Fruit fly (Drosophila melanogaster) whole organism, wandering third instar larva: ENCODE measurements around the gene Ugt37C2.

Experiments
- Abd-B ChIP-seq: fragments of >200 bp; optimal IDR thresholded peaks from 2 replicates; lab custom pipeline; 2017; ENCODE audit warnings: missing biosample characterization, missing genetic modification characterization
- CG32264 ChIP-seq: fragments of 200-800 bp; sonication (Bioruptor generic); optimal IDR thresholded peaks from 2 replicates; lab custom pipeline; 2016; ENCODE audit warnings: missing biosample characterization, missing genetic modification characterization
- CG9705 ChIP-seq: fragments of 200-800 bp; sonication (Bioruptor generic); optimal IDR thresholded peaks from 2 replicates; lab custom pipeline; 2018; ENCODE audit warnings: missing biosample characterization, mild to moderate bottlenecking, missing genetic modification characterization
- CrebA ChIP-seq: fragments of 200-800 bp; sonication (Bioruptor generic); optimal IDR thresholded peaks from 2 replicates; lab custom pipeline; 2016; ENCODE audit warnings: missing biosample characterization, mild to moderate bottlenecking, missing genetic modification characterization, borderline replicate concordance
- Dfd ChIP-seq: fragments of >200 bp; optimal IDR thresholded peaks from 2 replicates; lab custom pipeline; 2017; ENCODE audit warnings: missing biosample characterization, missing genetic modification characterization
- Dif ChIP-seq: fragments of 200-275, 200-300 bp; sonication (Bioruptor generic); optimal IDR thresholded peaks from 2 replicates; lab custom pipeline; 2018; ENCODE audit warnings: missing biosample characterization, missing genetic modification characterization; ENCODE audit not compliant: partially characterized antibody
- GATAd ChIP-seq: sonication (Bioruptor generic); optimal IDR thresholded peaks from 2 replicates; lab custom pipeline; 2016; ENCODE audit warnings: missing biosample characterization, missing genetic modification characterization
- HLH106 ChIP-seq: fragments of 200-800 bp; optimal IDR thresholded peaks from 3 replicates; lab custom pipeline; 2019; ENCODE audit warnings: missing biosample characterization, mild to moderate bottlenecking, missing genetic modification characterization, moderate library complexity
- Hnf4 ChIP-seq: fragments of 200-800 bp; sonication (Bioruptor generic); optimal IDR thresholded peaks from 2 replicates; lab custom pipeline; 2016; ENCODE audit warnings: missing biosample characterization, mild to moderate bottlenecking, missing genetic modification characterization
- Hr78 ChIP-seq: fragments of >200 bp; optimal IDR thresholded peaks from 2 replicates; lab custom pipeline; 2017; ENCODE audit warnings: missing biosample characterization, missing genetic modification characterization
- Hr83 ChIP-seq: fragments of 200-300 bp; sonication (Bioruptor generic); optimal IDR thresholded peaks from 2 replicates; lab custom pipeline; 2016; ENCODE audit warnings: missing biosample characterization, mild to moderate bottlenecking, missing genetic modification characterization, moderate library complexity; ENCODE audit not compliant: poor library complexity, severe bottlenecking
- Jra ChIP-seq: sonication (Bioruptor generic); optimal IDR thresholded peaks from 2 replicates; lab custom pipeline; 2016; ENCODE audit warnings: missing biosample characterization, missing genetic modification characterization
- Mio ChIP-seq: sonication (Bioruptor generic); optimal IDR thresholded peaks from 2 replicates; lab custom pipeline; 2016; ENCODE audit warnings: missing biosample characterization, missing genetic modification characterization
- Myc ChIP-seq: fragments of >200 bp; optimal IDR thresholded peaks from 2 replicates; lab custom pipeline; 2017
- N ChIP-seq: fragments of >200 bp; optimal IDR thresholded peaks from 2 replicates; lab custom pipeline; 2018; ENCODE audit warnings: missing biosample characterization, missing external identifiers, missing genetic modification characterization
- OdsH ChIP-seq: fragments of 200-800 bp; sonication (Bioruptor generic); optimal IDR thresholded peaks from 2 replicates; lab custom pipeline; 2016; ENCODE audit warnings: missing biosample characterization, mild to moderate bottlenecking, missing genetic modification characterization
- Rel ChIP-seq, 2 experiments: fragments of 200-800 bp; sonication (Bioruptor generic) in 1 of 2; optimal IDR thresholded peaks; 2 replicates in 1 of 2; 3 replicates in 1 of 2; lab custom pipeline; 2016 to 2019; ENCODE audit warnings: mild to moderate bottlenecking in 2 of 2, missing biosample characterization in 2 of 2, missing genetic modification characterization in 2 of 2, moderate library complexity in 1 of 2
- Sp1 ChIP-seq: fragments of 200-800 bp; sonication (Bioruptor generic); optimal IDR thresholded peaks from 3 replicates; lab custom pipeline; 2019; ENCODE audit warnings: missing biosample characterization, mild to moderate bottlenecking, missing genetic modification characterization, moderate library complexity
- Vsx2 ChIP-seq: fragments of 200-300, 225-300 bp; sonication (Bioruptor generic); optimal IDR thresholded peaks from 2 replicates; lab custom pipeline; 2018; ENCODE audit warnings: missing biosample characterization, missing genetic modification characterization; ENCODE audit not compliant: partially characterized antibody
- br ChIP-seq: fragments of 200-800 bp; sonication (Bioruptor generic); optimal IDR thresholded peaks from 2 replicates; lab custom pipeline; 2016; ENCODE audit warnings: missing biosample characterization, missing genetic modification characterization
- brk ChIP-seq: fragments of 200-800 bp; sonication (Bioruptor generic); optimal IDR thresholded peaks from 2 replicates; lab custom pipeline; 2016; ENCODE audit warnings: missing biosample characterization, mild to moderate bottlenecking, missing genetic modification characterization
- dl ChIP-seq, 2 experiments: fragments of 175-275, 200-275 bp in 1 of 2; fragments of 200-275 bp in 1 of 2; sonication (Bioruptor generic); optimal IDR thresholded peaks; lab custom pipeline; 2018; ENCODE audit warnings: mild to moderate bottlenecking in 2 of 2, missing biosample characterization in 2 of 2, missing genetic modification characterization in 2 of 2, moderate library complexity in 2 of 2; ENCODE audit not compliant: partially characterized antibody in 2 of 2, insufficient read depth in 1 of 2
- dmrt93B ChIP-seq: fragments of 200-800 bp; sonication (Bioruptor generic); optimal IDR thresholded peaks from 2 replicates; lab custom pipeline; 2018; ENCODE audit warnings: missing biosample characterization, mild to moderate bottlenecking, missing genetic modification characterization
- dsf ChIP-seq: sonication (Bioruptor generic); optimal IDR thresholded peaks from 2 replicates; lab custom pipeline; 2016; ENCODE audit warnings: missing biosample characterization, missing genetic modification characterization, borderline replicate concordance
- ey ChIP-seq: fragments of 200-800 bp; sonication (Bioruptor generic); optimal IDR thresholded peaks from 2 replicates; lab custom pipeline; 2016; ENCODE audit warnings: missing biosample characterization, missing genetic modification characterization
- foxo ChIP-seq, 2 experiments: fragments of 200-800 bp; sonication (Bioruptor generic); optimal IDR thresholded peaks; 2 replicates in 1 of 2; 3 replicates in 1 of 2; lab custom pipeline; 2016 to 2017; ENCODE audit warnings: missing biosample characterization in 2 of 2, missing genetic modification characterization in 2 of 2
- fru ChIP-seq: fragments of 200-800 bp; sonication (Bioruptor generic); optimal IDR thresholded peaks from 3 replicates; lab custom pipeline; 2016; ENCODE audit warnings: missing biosample characterization, mild to moderate bottlenecking, missing genetic modification characterization
- h ChIP-seq: fragments of 200-800 bp; sonication (Bioruptor generic); optimal IDR thresholded peaks from 3 replicates; lab custom pipeline; 2016; ENCODE audit warnings: missing biosample characterization, mild to moderate bottlenecking, missing genetic modification characterization
- jim ChIP-seq: fragments of 175-275, 200-325 bp; sonication (Bioruptor generic); optimal IDR thresholded peaks from 2 replicates; lab custom pipeline; 2016; ENCODE audit warnings: missing biosample characterization, mild to moderate bottlenecking, missing genetic modification characterization
- lola ChIP-seq: fragments of >200 bp; optimal IDR thresholded peaks from 2 replicates; lab custom pipeline; 2017; ENCODE audit warnings: missing biosample characterization, missing genetic modification characterization
- pan ChIP-seq: fragments of >200 bp; optimal IDR thresholded peaks from 2 replicates; lab custom pipeline; 2017
- psq ChIP-seq: fragments of 200-800 bp; sonication (Bioruptor generic); optimal IDR thresholded peaks from 3 replicates; lab custom pipeline; 2017; ENCODE audit warnings: missing biosample characterization, mild to moderate bottlenecking, missing genetic modification characterization, moderate library complexity
- rgr ChIP-seq: fragments of 200-800 bp; sonication (Bioruptor generic); optimal IDR thresholded peaks from 3 replicates; lab custom pipeline; 2016; ENCODE audit warnings: missing biosample characterization, mild to moderate bottlenecking, missing genetic modification characterization
- sage ChIP-seq: fragments of 200-800 bp; sonication (Bioruptor generic); optimal IDR thresholded peaks from 2 replicates; lab custom pipeline; 2016; ENCODE audit warnings: missing biosample characterization, mild to moderate bottlenecking, missing genetic modification characterization
- sv ChIP-seq: fragments of 200-800 bp; sonication (Bioruptor generic); optimal IDR thresholded peaks from 3 replicates; lab custom pipeline; 2016; ENCODE audit warnings: missing biosample characterization, missing genetic modification characterization
- tai ChIP-seq: sonication (Bioruptor generic); optimal IDR thresholded peaks from 2 replicates; lab custom pipeline; 2016; ENCODE audit warnings: missing biosample characterization, missing genetic modification characterization
- usp ChIP-seq: fragments of >200 bp; optimal IDR thresholded peaks from 2 replicates; lab custom pipeline; 2017; ENCODE audit warnings: missing biosample characterization, missing genetic modification characterization
- woc ChIP-seq: sonication (Bioruptor generic); optimal IDR thresholded peaks from 2 replicates; lab custom pipeline; 2016; ENCODE audit warnings: missing biosample characterization, mild to moderate bottlenecking, missing genetic modification characterization

The Ugt37C2 gene

dm6 chr2L:16818335-16818973 is 24.4 kb downstream of the Ugt37C2 start:
- TF ChIP-seq Sp1 (GFP tag; lab: Kevin White, UChicago) (peak; percentile 57), tai (peak; percentile 64), Abd-B (no peak), lola (no peak), jim (GFP tag; lab: Kevin White, UChicago) (no peak), psq (GFP tag; lab: Kevin White, UChicago) (peak; percentile 41), sv (GFP tag; lab: Kevin White, UChicago) (no peak), Dif (GFP tag; lab: Kevin White, UChicago) (no peak), rgr (peak; percentile 68), CG32264 (GFP tag; lab: Kevin White, UChicago) (peak; percentile 2), h (GFP tag; lab: Kevin White, UChicago) (peak; percentile 65), brk (GFP tag; lab: Kevin White, UChicago) (no peak), CrebA (GFP tag; lab: Kevin White, UChicago) (no peak), Mio (no peak), fru (GFP tag; lab: Kevin White, UChicago) (peak; percentile 64), foxo (GFP tag; optimal IDR thresholded peaks at IDR 0.05; lab: Kevin White, UChicago) (peak in 1 of 2 experiments; percentile 53), Hr78 (GFP tag; lab: Kevin White, UChicago) (no peak), N (no peak), ey (GFP tag; lab: Kevin White, UChicago) (peak; percentile 49), pan (lab: Kevin White, UChicago) (no peak), sage (GFP tag; lab: Kevin White, UChicago) (no peak), br (GFP tag; lab: Kevin White, UChicago) (peak; percentile 68), Hr83 (no peak), dmrt93B (GFP tag; lab: Kevin White, UChicago) (no peak), usp (GFP tag; lab: Kevin White, UChicago) (no peak), Hnf4 (GFP tag; lab: Kevin White, UChicago) (peak; percentile 50), woc (no peak), OdsH (GFP tag; lab: Kevin White, UChicago) (peak; percentile 45), Dfd (GFP tag; lab: Kevin White, UChicago) (no peak), CG9705 (no peak), Vsx2 (GFP tag; lab: Kevin White, UChicago) (no peak), HLH106 (tag; lab: Kevin White, UChicago) (peak; percentile 64), dsf (GFP tag; lab: Kevin White, UChicago) (no peak), Jra (GFP tag; lab: Kevin White, UChicago) (peak; percentile 20), dl (GFP tag; optimal IDR thresholded peaks at IDR 0.05; lab: Kevin White, UChicago; ENCODE audit: insufficient read depth in 1 of 2, partially characterized antibody in 2 of 2) (peak in 1 of 2 experiments; percentile 1), GATAd (GFP tag; lab: Kevin White, UChicago) (no peak), Myc (lab: Kevin White, UChicago) (no peak), Rel (GFP tag; optimal IDR thresholded peaks at IDR 0.05; lab: Kevin White, UChicago) (no peak), Rel (tag; optimal IDR thresholded peaks at IDR 0.05; lab: Kevin White, UChicago) (no peak)
- TF ChIP-seq, all 38 proteins: peak for 15

dm6 chr2L:16819714-16820113 is 25.7 kb downstream of the Ugt37C2 start:
- no peak for TF ChIP-seq sv (GFP tag; lab: Kevin White, UChicago)
- TF ChIP-seq rgr: peak; percentile 15
- peak; percentile 8 for TF ChIP-seq CG9705
- TF ChIP-seq Sp1 (GFP tag; lab: Kevin White, UChicago): peak; percentile 79
- no peak for TF ChIP-seq Abd-B
- no peak for TF ChIP-seq Rel (GFP tag; optimal IDR thresholded peaks at IDR 0.05; lab: Kevin White, UChicago)
- TF ChIP-seq Rel (tag; optimal IDR thresholded peaks at IDR 0.05; lab: Kevin White, UChicago): peak; percentile 37
- TF ChIP-seq usp (GFP tag; lab: Kevin White, UChicago): no peak
- peak; percentile 19 for TF ChIP-seq HLH106 (tag; lab: Kevin White, UChicago)
